Worm (Caenorhabditis elegans) whole organism, L1 larva: ENCODE data around the gene srxa-10.

ENCODE experiments used
- C16A3.4 ChIP-seq: fragments of 150-350 bp; optimal IDR thresholded peaks from 2 replicates; lab custom pipeline; 2014; ENCODE audit warnings: missing biosample characterization, missing genetic modification characterization
- C34B4.2 ChIP-seq: sonication (generic microtip); optimal IDR thresholded peaks from 2 replicates; lab custom pipeline; 2017; ENCODE audit warnings: mild to moderate bottlenecking, missing genetic modification characterization, missing compliant biosample characterization
- F16B12.6 ChIP-seq: fragments of 150-350 bp; optimal IDR thresholded peaks from 2 replicates; lab custom pipeline; 2014; ENCODE audit warnings: missing biosample characterization, missing genetic modification characterization
- aha-1 ChIP-seq: fragments of 150-350 bp; optimal IDR thresholded peaks from 2 replicates; lab custom pipeline; 2014; ENCODE audit warnings: missing biosample characterization, missing genetic modification characterization
- blmp-1 ChIP-seq: fragments of 150-350 bp; optimal IDR thresholded peaks from 2 replicates; lab custom pipeline; 2014; ENCODE audit warnings: missing biosample characterization, missing genetic modification characterization
- ceh-63 ChIP-seq: fragments of 200-800 bp; sonication (Bioruptor generic); optimal IDR thresholded peaks from 2 replicates; lab custom pipeline; 2018; ENCODE audit warnings: mild to moderate bottlenecking, missing genetic modification characterization, missing compliant biosample characterization
- ceh-82 ChIP-seq, 3 experiments: fragments of 150-350 bp in 1 of 3; sonication (generic microtip) in 2 of 3; optimal IDR thresholded peaks; 2 replicates each; lab custom pipeline; 2014 to 2017; ENCODE audit warnings: missing biosample characterization in 3 of 3, missing genetic modification characterization in 3 of 3
- ceh-90 ChIP-seq: sonication (generic microtip); optimal IDR thresholded peaks from 2 replicates; lab custom pipeline; 2016; ENCODE audit warnings: missing genetic modification characterization, missing compliant biosample characterization
- dpl-1 ChIP-seq, 3 experiments: fragments of 150-350 bp in 2 of 3; sonication (generic microtip) in 1 of 3; optimal IDR thresholded peaks; 2 replicates each; lab custom pipeline; 2014 to 2017; ENCODE audit warnings: missing biosample characterization in 3 of 3, missing genetic modification characterization in 3 of 3, missing genetic modification reagents in 3 of 3
- efl-1 ChIP-seq, 4 experiments: fragments of 150-350 bp; optimal IDR thresholded peaks in 3 of 4; peaks in 1 of 4; 1 replicate in 1 of 4; 2 replicates in 3 of 4; lab custom pipeline; 2014; ENCODE audit warnings: missing biosample characterization in 2 of 4, missing genetic modification characterization in 2 of 4, missing genetic modification reagents in 2 of 4
- efl-3 ChIP-seq: fragments of 200-800 bp; sonication (Bioruptor generic); optimal IDR thresholded peaks from 2 replicates; lab custom pipeline; 2018; ENCODE audit warnings: mild to moderate bottlenecking, missing genetic modification characterization, missing compliant biosample characterization
- egl-13 ChIP-seq: sonication (generic microtip); optimal IDR thresholded peaks from 2 replicates; lab custom pipeline; 2016; ENCODE audit warnings: missing genotype, missing genetic modification reagents, missing genetic modification characterization, missing compliant biosample characterization
- elt-2 ChIP-seq: sonication (generic microtip); optimal IDR thresholded peaks from 2 replicates; lab custom pipeline; 2016; ENCODE audit warnings: missing genetic modification characterization, mild to moderate bottlenecking, inconsistent platforms, missing compliant biosample characterization, missing genetic modification reagents
- fkh-10 ChIP-seq: sonication (generic microtip); optimal IDR thresholded peaks from 2 replicates; lab custom pipeline; 2017; ENCODE audit warnings: missing biosample characterization, missing genetic modification reagents, missing genetic modification characterization
- fos-1 ChIP-seq: fragments of 150-350 bp; optimal IDR thresholded peaks from 2 replicates; lab custom pipeline; 2014; ENCODE audit warnings: missing biosample characterization, missing genetic modification characterization
- grh-1 ChIP-seq: fragments of 200-800 bp; sonication (Bioruptor generic); IDR thresholded peaks from 2 replicates; pipeline ENCODE4 v1.3.6; 2022; ENCODE audit warnings: missing genetic modification reagents, missing genetic modification characterization, missing compliant biosample characterization
- hlh-4 ChIP-seq: sonication (generic microtip); optimal IDR thresholded peaks from 2 replicates; lab custom pipeline; 2016; ENCODE audit warnings: mild to moderate bottlenecking, missing genetic modification characterization, missing compliant biosample characterization
- jun-1 ChIP-seq: fragments of 150-350 bp; optimal IDR thresholded peaks from 2 replicates; lab custom pipeline; 2014; ENCODE audit warnings: missing biosample characterization, missing genetic modification reagents, missing genetic modification characterization
- lin-15B ChIP-seq: fragments of 150-350 bp; sonication (generic microtip); optimal IDR thresholded peaks from 3 replicates; lab custom pipeline; 2014; ENCODE audit warnings: missing biosample characterization, missing genetic modification characterization
- lin-35 ChIP-seq, 2 experiments: fragments of 150-350 bp; optimal IDR thresholded peaks; 2 replicates each; lab custom pipeline; 2014; ENCODE audit warnings: missing biosample characterization in 2 of 2, missing genetic modification characterization in 2 of 2, missing genetic modification reagents in 2 of 2
- lin-39 ChIP-seq: fragments of 150-350 bp; optimal IDR thresholded peaks from 2 replicates; lab custom pipeline; 2014; ENCODE audit warnings: missing biosample characterization, missing genetic modification reagents, missing genetic modification characterization
- lsy-2 ChIP-seq, 2 experiments: fragments of 150-350 bp; optimal IDR thresholded peaks; 2 replicates each; lab custom pipeline; 2014; ENCODE audit warnings: missing biosample characterization in 2 of 2, missing genetic modification characterization in 2 of 2
- mdl-1 ChIP-seq, 2 experiments: fragments of 150-350 bp; optimal IDR thresholded peaks; 2 replicates each; lab custom pipeline; 2014 to 2017; ENCODE audit warnings: missing biosample characterization in 2 of 2, missing genetic modification characterization in 2 of 2, inconsistent platforms in 1 of 2
- mef-2 ChIP-seq: fragments of 150-350 bp; optimal IDR thresholded peaks from 2 replicates; lab custom pipeline; 2014; ENCODE audit warnings: missing biosample characterization, missing genetic modification characterization
- nhr-11 ChIP-seq: fragments of 150-350 bp; optimal IDR thresholded peaks from 2 replicates; lab custom pipeline; 2014; ENCODE audit warnings: missing biosample characterization, missing genetic modification characterization
- nhr-12 ChIP-seq: sonication (generic microtip); optimal IDR thresholded peaks from 2 replicates; lab custom pipeline; 2017; ENCODE audit warnings: missing biosample characterization, missing genetic modification characterization
- nhr-19 ChIP-seq: fragments of 200-800 bp; sonication (Bioruptor generic); conservative IDR thresholded peaks from 2 replicates; pipeline ENCODE4 v1.3.6; 2022; ENCODE audit warnings: missing genetic modification characterization, missing compliant biosample characterization
- nhr-47 ChIP-seq: sonication (generic microtip); optimal IDR thresholded peaks from 2 replicates; lab custom pipeline; 2016; ENCODE audit warnings: mild to moderate bottlenecking, missing genetic modification characterization, moderate library complexity, missing compliant biosample characterization
- nhr-71 ChIP-seq: sonication (generic microtip); optimal IDR thresholded peaks from 2 replicates; lab custom pipeline; 2016; ENCODE audit warnings: mild to moderate bottlenecking, missing genetic modification characterization, moderate library complexity, missing compliant biosample characterization
- nhr-84 ChIP-seq: sonication (generic microtip); optimal IDR thresholded peaks from 2 replicates; lab custom pipeline; 2017; ENCODE audit warnings: missing biosample characterization, missing genetic modification characterization
- nhr-85 ChIP-seq: sonication (generic microtip); peaks from one replicate; lab custom pipeline; 2016; ENCODE audit warnings: missing genetic modification characterization, inconsistent platforms, missing compliant biosample characterization
- pax-3 ChIP-seq: fragments of 200-800 bp; sonication (Bioruptor generic); optimal IDR thresholded peaks from 2 replicates; lab custom pipeline; 2018; ENCODE audit warnings: mild to moderate bottlenecking, missing genetic modification characterization, moderate library complexity, missing compliant biosample characterization
- pqm-1 ChIP-seq: sonication (generic microtip); optimal IDR thresholded peaks from 3 replicates; lab custom pipeline; 2017; ENCODE audit warnings: missing biosample characterization, missing genetic modification characterization
- rnt-1 ChIP-seq: sonication (generic microtip); optimal IDR thresholded peaks from 2 replicates; lab custom pipeline; 2016; ENCODE audit warnings: mild to moderate bottlenecking, missing genetic modification characterization, moderate library complexity, missing compliant biosample characterization
- skn-1 ChIP-seq: fragments of 150-350 bp; optimal IDR thresholded peaks from 2 replicates; lab custom pipeline; 2014; ENCODE audit warnings: missing biosample characterization, missing genetic modification characterization
- snpc-4 ChIP-seq: fragments of 150-350 bp; optimal IDR thresholded peaks from 2 replicates; lab custom pipeline; 2014; ENCODE audit warnings: missing biosample characterization, missing genetic modification characterization
- snu-23 ChIP-seq: sonication (generic microtip); optimal IDR thresholded peaks from 2 replicates; lab custom pipeline; 2016; ENCODE audit warnings: missing genetic modification characterization, missing compliant biosample characterization
- sox-4 ChIP-seq: sonication (generic microtip); optimal IDR thresholded peaks from 2 replicates; lab custom pipeline; 2016; ENCODE audit warnings: missing genetic modification characterization, missing compliant biosample characterization
- sup-37 ChIP-seq: fragments of 200-800 bp; sonication (Bioruptor generic); optimal IDR thresholded peaks from 2 replicates; lab custom pipeline; 2018; ENCODE audit warnings: mild to moderate bottlenecking, missing genetic modification characterization, missing compliant biosample characterization
- swsn-7 ChIP-seq: sonication (generic microtip); optimal IDR thresholded peaks from 2 replicates; lab custom pipeline; 2016; ENCODE audit warnings: missing genetic modification characterization, missing compliant biosample characterization
- tbx-2 ChIP-seq: sonication (generic microtip); optimal IDR thresholded peaks from 2 replicates; lab custom pipeline; 2016; ENCODE audit warnings: missing genetic modification characterization, missing compliant biosample characterization
- tlp-1 ChIP-seq: fragments of 150-350 bp; optimal IDR thresholded peaks from 2 replicates; lab custom pipeline; 2014; ENCODE audit warnings: missing biosample characterization, missing genetic modification characterization
- unc-130 ChIP-seq: fragments of 150-350 bp; optimal IDR thresholded peaks from 2 replicates; lab custom pipeline; 2017; ENCODE audit warnings: missing biosample characterization, missing genetic modification characterization, inconsistent platforms
- unc-30 ChIP-seq: sonication (generic microtip); optimal IDR thresholded peaks from 2 replicates; lab custom pipeline; 2017; ENCODE audit warnings: missing biosample characterization, missing genetic modification characterization
- unc-86 ChIP-seq: sonication (generic microtip); optimal IDR thresholded peaks from 2 replicates; lab custom pipeline; 2016; ENCODE audit warnings: missing genetic modification characterization, missing compliant biosample characterization
- xbp-1 ChIP-seq: sonication (generic microtip); optimal IDR thresholded peaks from 2 replicates; lab custom pipeline; 2016; ENCODE audit warnings: missing genetic modification characterization, missing compliant biosample characterization

srxa-10 gene

ce11 chrIII:9751074-9751473 is 45.3 kb downstream of the srxa-10 start, which contains the start of gene T05G5.5 (continued):
- no peak for TF ChIP-seq tlp-1 (tag; lab: Kevin White, UChicago)

ce11 chrIII:9748694-9749093 is 47.7 kb downstream of the srxa-10 start, which contains the start of gene T05G5.4:
TSS of gene T05G5.4 (plus strand) at chrIII:9748934.
- no peak for TF ChIP-seq nhr-19 (GFP tag; lab: Robert Waterston, UW)
- TF ChIP-seq F16B12.6 (tag; lab: Kevin White, UChicago): no peak
- no peak for TF ChIP-seq grh-1
- no peak for TF ChIP-seq unc-30 (tag; lab: Kevin White, UChicago)
- no peak for TF ChIP-seq nhr-12
- TF ChIP-seq nhr-71 (tag; lab: Kevin White, UChicago): no peak
- no peak for TF ChIP-seq pqm-1
- no peak for TF ChIP-seq ceh-90 (tag; lab: Kevin White, UChicago)
- no peak for TF ChIP-seq unc-130 (tag; lab: Kevin White, UChicago)
- no peak for TF ChIP-seq fkh-10 (GFP tag; lab: Kevin White, UChicago)
- TF ChIP-seq nhr-11 (tag; lab: Kevin White, UChicago): no peak
- no peak for TF ChIP-seq efl-3
- TF ChIP-seq nhr-85 (tag; lab: Kevin White, UChicago): no peak
- TF ChIP-seq lin-15B: no peak
- TF ChIP-seq nhr-84 (tag; lab: Kevin White, UChicago): no peak
- no peak for TF ChIP-seq lin-39 (tag; lab: Kevin White, UChicago)
- TF ChIP-seq lsy-2 (tag; optimal IDR thresholded peaks at IDR 0.05; lab: Kevin White, UChicago): no peak
- TF ChIP-seq pax-3 (tag; lab: Kevin White, UChicago): no peak

- TF ChIP-seq pax-3 (tag; lab: Kevin White, UChicago) (no peak), aha-1 (tag; lab: Kevin White, UChicago) (no peak), hlh-4 (tag; lab: Kevin White, UChicago) (no peak), xbp-1 (tag; lab: Kevin White, UChicago) (peak; percentile 8), fos-1 (no peak), nhr-47 (tag; lab: Kevin White, UChicago) (peak; percentile 7), C16A3.4 (tag; lab: Kevin White, UChicago) (peak; percentile 43), F16B12.6 (tag; lab: Kevin White, UChicago) (no peak), rnt-1 (tag; lab: Kevin White, UChicago) (peak; percentile 43), elt-2 (no peak), jun-1 (tag; lab: Kevin White, UChicago) (no peak), efl-1 (optimal IDR thresholded peaks at IDR 0.05; lab: Kevin White, UChicago) (peak; percentile 87 to 95), efl-1 (GFP tag; optimal IDR thresholded peaks at IDR 0.05 in 1 of 2; lab: Kevin White, UChicago) (peak; percentile 89 to 98), skn-1 (tag; lab: Kevin White, UChicago) (peak; percentile 83), ceh-63 (GFP tag; lab: Kevin White, UChicago) (no peak), mef-2 (tag; lab: Kevin White, UChicago) (no peak), unc-86 (tag; lab: Kevin White, UChicago) (no peak), lin-15B (peak; percentile 30), ceh-90 (tag; lab: Kevin White, UChicago) (no peak), C34B4.2 (tag; lab: Kevin White, UChicago) (no peak), tbx-2 (tag; lab: Kevin White, UChicago) (peak; percentile 0), sup-37 (no peak), unc-130 (tag; lab: Kevin White, UChicago) (no peak), snpc-4 (tag; lab: Kevin White, UChicago) (no peak), blmp-1 (tag; lab: Kevin White, UChicago) (peak; percentile 41), lsy-2 (tag; optimal IDR thresholded peaks at IDR 0.05; lab: Kevin White, UChicago) (peak; percentile 57 to 82), swsn-7 (tag; lab: Kevin White, UChicago) (peak; percentile 2), dpl-1 (GFP tag; optimal IDR thresholded peaks at IDR 0.05; lab: Kevin White, UChicago) (peak; percentile 79 to 90 (median 86)), nhr-85 (tag; lab: Kevin White, UChicago) (peak; percentile 56), egl-13 (tag; lab: Kevin White, UChicago) (no peak), pqm-1 (no peak), sox-4 (no peak), snu-23 (peak; percentile 40), mdl-1 (tag; optimal IDR thresholded peaks at IDR 0.05; lab: Kevin White, UChicago) (no peak), ceh-82 (tag; optimal IDR thresholded peaks at IDR 0.05; lab: Kevin White, UChicago) (peak in 1 of 3 experiments; percentile 47), nhr-71 (tag; lab: Kevin White, UChicago) (peak; percentile 24), lin-35 (GFP tag; optimal IDR thresholded peaks at IDR 0.05; lab: Kevin White, UChicago) (peak; percentile 82 to 94), nhr-84 (tag; lab: Kevin White, UChicago) (no peak)
Observed at ce11 chrIII:9747133-9747532, 49.2 kb downstream of the srxa-10 start, which contains the start of the genes iff-1 and cdk-1. TSS of gene iff-1 (minus strand) at chrIII:9747193. TSS of gene cdk-1 (plus strand) at chrIII:9747472.
